Fruit fly (Drosophila melanogaster): ENCODE data around the gene GstZ2.

GstZ2 gene

dm6 chr3R:9428189-9428699 lies 32.2 kb downstream of the GstZ2 start (continued):
- TF ChIP-seq CG2712 (tag; optimal IDR thresholded peaks at IDR 0.05) (no peak), disco-r (GFP tag; optimal IDR thresholded peaks at IDR 0.05) (no peak), Hmx (GFP tag; optimal IDR thresholded peaks at IDR 0.05) (no peak), CG4820 (GFP tag; optimal IDR thresholded peaks at IDR 0.05) (no peak), nerfin-2 (GFP tag; IDR thresholded peaks at IDR 0.05; ENCODE audit: partially characterized antibody) (no peak), hb (GFP tag; IDR thresholded peaks at IDR 0.05; ENCODE audit: partially characterized antibody) (no peak), CG10565 (GFP tag; optimal IDR thresholded peaks at IDR 0.05) (no peak), CG1602 (GFP tag; optimal IDR thresholded peaks at IDR 0.05) (no peak), CG12769 (tag; optimal IDR thresholded peaks at IDR 0.05) (peak; percentile 94), az2 (GFP tag; optimal IDR thresholded peaks at IDR 0.05) (no peak), tx (GFP tag; optimal IDR thresholded peaks at IDR 0.05) (no peak), HmgZ (tag; optimal IDR thresholded peaks at IDR 0.05) (peak; percentile 52), Dll (GFP tag; IDR thresholded peaks at IDR 0.05; ENCODE audit: partially characterized antibody) (peak; percentile 51; the same call in 3 of the 4 replicates), luna (GFP tag; optimal IDR thresholded peaks at IDR 0.05) (no peak), CG8388 (GFP tag; optimal IDR thresholded peaks at IDR 0.05) (no peak), CG1529 (GFP tag; optimal IDR thresholded peaks at IDR 0.05) (peak; percentile 36), zen2 (GFP tag; IDR thresholded peaks at IDR 0.05; ENCODE audit: partially characterized antibody) (peak; percentile 47), CG10462 (GFP tag; optimal IDR thresholded peaks at IDR 0.05) (no peak), Hey (tag; optimal IDR thresholded peaks at IDR 0.05) (peak; percentile 26), br (optimal IDR thresholded peaks at IDR 0.05) (no peak), CG4360 (GFP tag; IDR thresholded peaks at IDR 0.05) (peak; percentile 54), CG34224 (GFP tag; IDR thresholded peaks at IDR 0.05; ENCODE audit: partially characterized antibody) (peak; percentile 72; the same call in 2 of the 3 replicates), CG7963 (GFP tag; IDR thresholded peaks at IDR 0.05; ENCODE audit: partially characterized antibody) (no peak), hbn (GFP tag; IDR thresholded peaks at IDR 0.05; ENCODE audit: partially characterized antibody) (peak; percentile 58; the same call in 1 of the 2 replicates), mam (GFP tag; optimal IDR thresholded peaks at IDR 0.05) (no peak), ranshi (GFP tag; IDR thresholded peaks at IDR 0.05) (peak; percentile 31; the same call in 1 of the 2 replicates), Meics (GFP tag; optimal IDR thresholded peaks at IDR 0.05) (peak; percentile 38), Deaf1 (tag; optimal IDR thresholded peaks at IDR 0.05) (peak; percentile 64), emc (GFP tag; optimal IDR thresholded peaks at IDR 0.05) (no peak), pzg (GFP tag; optimal IDR thresholded peaks at IDR 0.05) (no peak), CG3407 (GFP tag; optimal IDR thresholded peaks at IDR 0.05) (peak; percentile 35), Ets97D (GFP tag; optimal IDR thresholded peaks at IDR 0.05) (no peak), CG1647 (GFP tag; optimal IDR thresholded peaks at IDR 0.05) (no peak), stwl (tag; optimal IDR thresholded peaks at IDR 0.05) (no peak), D19A (tag; optimal IDR thresholded peaks at IDR 0.05) (no peak), CG15269 (tag; optimal IDR thresholded peaks at IDR 0.05) (no peak), Ssrp (tag; optimal IDR thresholded peaks at IDR 0.05) (no peak), CG8478 (optimal IDR thresholded peaks at IDR 0.05) (no peak), Poxn (GFP tag; IDR thresholded peaks at IDR 0.05) (no peak), Nf-YC (tag; optimal IDR thresholded peaks at IDR 0.05) (peak; percentile 24), schlank (tag; optimal IDR thresholded peaks at IDR 0.05) (peak; percentile 41), MTF-1 (GFP tag; optimal IDR thresholded peaks at IDR 0.05; ENCODE audit: borderline replicate concordance) (peak; percentile 25), pnt (GFP tag; optimal IDR thresholded peaks at IDR 0.05) (no peak), CG13424 (tag; optimal IDR thresholded peaks at IDR 0.05) (peak; percentile 25), CG9609 (GFP tag; optimal IDR thresholded peaks at IDR 0.05) (no peak), CG14441 (GFP tag; IDR thresholded peaks at IDR 0.05) (no peak), CG8290 (GFP tag; optimal IDR thresholded peaks at IDR 0.05) (no peak), CG8290 (tag; optimal IDR thresholded peaks at IDR 0.05) (peak; percentile 48 to 65), CG10431 (GFP tag; optimal IDR thresholded peaks at IDR 0.05) (peak; percentile 63), pita (GFP tag; optimal IDR thresholded peaks at IDR 0.05) (no peak), sna (GFP tag; IDR thresholded peaks at IDR 0.05; ENCODE audit: partially characterized antibody) (0 out of 2 replicates have a peak, but pooled peaks have one; percentile 21)
